Fruit fly (Drosophila melanogaster): Measurements from ENCODE around the gene Rat1.

- TF ChIP-seq ttk (optimal IDR thresholded peaks at IDR 0.05) (no peak), psq (optimal IDR thresholded peaks at IDR 0.05) (no peak)
Observed at dm6 chr2L:6950096-6950495, 42.2 kb downstream of the Rat1 start, which contains the start of the genes Gas41 and SA1.

All from Kc167 (cell line).